Fruit fly (Drosophila melanogaster) whole organism, embryonic: ENCODE results near the gene CG3009.
A peak's percentile ranks its signal among the peaks of the same experiment; 100 is the strongest.

Source experiments
- Abd-B ChIP-seq: fragments of 200-800 bp; sonication (Bioruptor generic); optimal IDR thresholded peaks from 2 replicates; lab custom pipeline; 2018; ENCODE audit warnings: missing biosample characterization, mild to moderate bottlenecking, missing genetic modification characterization, moderate library complexity
- Asciz ChIP-seq: fragments of 200-800 bp; sonication (Bioruptor generic); optimal IDR thresholded peaks from 2 replicates; lab custom pipeline; 2017; ENCODE audit warnings: missing biosample characterization, mild to moderate bottlenecking, missing genetic modification characterization, missing genetic modification reagents
- Bgb ChIP-seq: fragments of 200-800 bp; sonication (Bioruptor generic); IDR thresholded peaks from 2 replicates; pipeline ENCODE4 v1.3.6; 2022; ENCODE audit warnings: missing biosample characterization, missing genetic modification characterization; ENCODE audit not compliant: partially characterized antibody
- C15 ChIP-seq: fragments of 200-800 bp; sonication (Bioruptor generic); IDR thresholded peaks from 3 replicates; pipeline ENCODE4 v1.3.6; 2022; ENCODE audit warnings: missing biosample characterization, missing genetic modification characterization
- CG10321 ChIP-seq: fragments of 200-800 bp; sonication (Bioruptor generic); IDR thresholded peaks from 2 replicates; pipeline ENCODE4 v1.3.6; 2022; ENCODE audit warnings: missing biosample characterization, missing genetic modification characterization
- CG10959 ChIP-seq: fragments of 200-800 bp; sonication (Bioruptor generic); IDR thresholded peaks from 2 replicates; pipeline ENCODE4 v1.3.6; 2022; ENCODE audit warnings: missing biosample characterization, missing genetic modification characterization
- CG11456 ChIP-seq: fragments of 200-800 bp; sonication (Bioruptor generic); IDR thresholded peaks from 3 replicates; pipeline ENCODE4 v1.3.6; 2022; ENCODE audit warnings: missing biosample characterization, missing genetic modification characterization
- CG13424 ChIP-seq: fragments of 200-800 bp; sonication (Bioruptor generic); optimal IDR thresholded peaks from 2 replicates; lab custom pipeline; 2019; ENCODE audit warnings: missing biosample characterization, mild to moderate bottlenecking, missing genetic modification characterization, moderate library complexity
- CG14441 ChIP-seq: fragments of 200-800 bp; sonication (Bioruptor generic); IDR thresholded peaks from 2 replicates; pipeline ENCODE4 v1.3.6; 2022; ENCODE audit warnings: missing biosample characterization, missing genetic modification characterization
- CG14710 ChIP-seq: fragments of 200-800 bp; sonication (Bioruptor generic); optimal IDR thresholded peaks from 3 replicates; lab custom pipeline; 2019; ENCODE audit warnings: missing biosample characterization, mild to moderate bottlenecking, missing genetic modification characterization, moderate library complexity
- CG15073 ChIP-seq: fragments of 200-800 bp; sonication (Bioruptor generic); optimal IDR thresholded peaks from 2 replicates; lab custom pipeline; 2016; ENCODE audit warnings: missing biosample characterization, missing genetic modification characterization
- CG15269 ChIP-seq: fragments of 200-800 bp; sonication (Bioruptor generic); optimal IDR thresholded peaks from 2 replicates; lab custom pipeline; 2018; ENCODE audit warnings: missing biosample characterization, mild to moderate bottlenecking, missing genetic modification characterization, moderate library complexity
- CG1529 ChIP-seq: fragments of 200-800 bp; sonication (Bioruptor generic); optimal IDR thresholded peaks from 3 replicates; lab custom pipeline; 2018; ENCODE audit warnings: missing biosample characterization, missing genetic modification characterization
- CG17829 ChIP-seq: fragments of 200-800 bp; optimal IDR thresholded peaks from 2 replicates; lab custom pipeline; 2019; ENCODE audit warnings: missing biosample characterization, mild to moderate bottlenecking, missing genetic modification characterization, moderate library complexity
- CG30403 ChIP-seq: fragments of 200-800 bp; sonication (Bioruptor generic); optimal IDR thresholded peaks from 3 replicates; lab custom pipeline; 2016; ENCODE audit warnings: missing biosample characterization, missing genetic modification characterization
- CG31441 ChIP-seq: fragments of 200-800 bp; sonication (Bioruptor generic); IDR thresholded peaks from 2 replicates; pipeline ENCODE4 v1.3.6; 2022; ENCODE audit warnings: missing biosample characterization, missing genetic modification characterization
- CG33213 ChIP-seq: fragments of 200-800 bp; sonication (Bioruptor generic); optimal IDR thresholded peaks from 3 replicates; lab custom pipeline; 2016; ENCODE audit warnings: missing biosample characterization, missing genetic modification characterization
- CG3995 ChIP-seq: fragments of 200-800 bp; sonication (Bioruptor generic); optimal IDR thresholded peaks from 3 replicates; lab custom pipeline; 2016; ENCODE audit warnings: missing biosample characterization, missing genetic modification characterization
- CG4360 ChIP-seq: fragments of 200-800 bp; sonication (Bioruptor generic); IDR thresholded peaks from 2 replicates; pipeline ENCODE4 v1.3.6; 2022; ENCODE audit warnings: missing biosample characterization, missing genetic modification characterization
- CG4424 ChIP-seq: fragments of 200-800 bp; sonication (Bioruptor generic); optimal IDR thresholded peaks from 3 replicates; lab custom pipeline; 2016; ENCODE audit warnings: missing biosample characterization, missing genetic modification characterization
- CG4730 ChIP-seq: fragments of 200-800 bp; sonication (Bioruptor generic); IDR thresholded peaks from 2 replicates; pipeline ENCODE4 v1.3.6; 2022; ENCODE audit warnings: missing biosample characterization, missing genetic modification characterization
- CG8765 ChIP-seq: fragments of 200-800 bp; sonication (Bioruptor generic); IDR thresholded peaks from 2 replicates; pipeline ENCODE4 v1.3.6; 2022; ENCODE audit warnings: missing biosample characterization, missing genetic modification characterization
- CG8944 ChIP-seq: fragments of 200-800 bp; sonication (Bioruptor generic); optimal IDR thresholded peaks from 3 replicates; lab custom pipeline; 2016; ENCODE audit warnings: missing biosample characterization, missing genetic modification characterization
- Camta ChIP-seq: fragments of 200-800 bp; sonication (Bioruptor generic); optimal IDR thresholded peaks from 2 replicates; lab custom pipeline; 2016; ENCODE audit warnings: missing biosample characterization, missing genetic modification characterization
- CkIIα-i1 ChIP-seq: fragments of 200-800 bp; sonication (Bioruptor generic); IDR thresholded peaks from 2 replicates; pipeline ENCODE4 v1.3.6; 2022; ENCODE audit warnings: missing biosample characterization, missing genetic modification characterization
- D19A ChIP-seq: fragments of 200-800 bp; optimal IDR thresholded peaks from 3 replicates; lab custom pipeline; 2019; ENCODE audit warnings: missing biosample characterization, mild to moderate bottlenecking, missing genetic modification characterization, moderate library complexity
- Dek ChIP-seq: fragments of 200-800 bp; sonication (Bioruptor generic); optimal IDR thresholded peaks from 3 replicates; lab custom pipeline; 2019; ENCODE audit warnings: missing biosample characterization, mild to moderate bottlenecking, missing genetic modification characterization, moderate library complexity
- Elba2 ChIP-seq: fragments of 200-800 bp; sonication (Bioruptor generic); optimal IDR thresholded peaks from 3 replicates; lab custom pipeline; 2016; ENCODE audit warnings: missing biosample characterization, missing genetic modification characterization
- Max ChIP-seq: fragments of 200-800 bp; sonication (Bioruptor generic); optimal IDR thresholded peaks from 2 replicates; lab custom pipeline; 2016; ENCODE audit warnings: missing biosample characterization, mild to moderate bottlenecking, missing genetic modification characterization
- Meics ChIP-seq: fragments of 200-800 bp; sonication (Bioruptor generic); optimal IDR thresholded peaks from 2 replicates; lab custom pipeline; 2017; ENCODE audit warnings: missing biosample characterization, mild to moderate bottlenecking, missing genetic modification characterization
- Myb ChIP-seq: fragments of 200-800 bp; sonication (Bioruptor generic); optimal IDR thresholded peaks from 2 replicates; lab custom pipeline; 2016; ENCODE audit warnings: missing biosample characterization, missing genetic modification characterization
- Nf-YB ChIP-seq: fragments of 200-800 bp; sonication (Bioruptor generic); optimal IDR thresholded peaks from 3 replicates; lab custom pipeline; 2019; ENCODE audit warnings: missing biosample characterization, mild to moderate bottlenecking, missing genetic modification characterization, moderate library complexity
- bigmax ChIP-seq: fragments of 200-800 bp; sonication (Bioruptor generic); optimal IDR thresholded peaks from 2 replicates; lab custom pipeline; 2018; ENCODE audit warnings: missing biosample characterization, mild to moderate bottlenecking, missing genetic modification characterization
- corto ChIP-seq: fragments of 200-800 bp; sonication (Bioruptor generic); optimal IDR thresholded peaks from 2 replicates; lab custom pipeline; 2016; ENCODE audit warnings: missing biosample characterization, mild to moderate bottlenecking, missing genetic modification characterization, moderate library complexity
- danr ChIP-seq: fragments of 200-800 bp; sonication (Bioruptor generic); IDR thresholded peaks from 2 replicates; pipeline ENCODE4 v1.3.6; 2022; ENCODE audit warnings: missing biosample characterization, missing genetic modification characterization
- dimm ChIP-seq: fragments of 200-800 bp; sonication (Bioruptor generic); IDR thresholded peaks from 2 replicates; pipeline ENCODE4 v1.3.6; 2022; ENCODE audit warnings: missing biosample characterization, missing genetic modification characterization
- ewg ChIP-seq: fragments of 200-800 bp; sonication (Bioruptor generic); optimal IDR thresholded peaks from 3 replicates; lab custom pipeline; 2017; ENCODE audit warnings: mild to moderate bottlenecking, missing biosample characterization, missing genetic modification reagents, missing genetic modification characterization
- fd96Cb ChIP-seq: fragments of 200-800 bp; sonication (Bioruptor generic); optimal IDR thresholded peaks from 2 replicates; lab custom pipeline; 2018; ENCODE audit warnings: missing biosample characterization, mild to moderate bottlenecking, missing genetic modification characterization, moderate library complexity
- gsb ChIP-seq: fragments of 200-800 bp; sonication (Bioruptor generic); IDR thresholded peaks from 2 replicates; pipeline ENCODE4 v1.3.6; 2022; ENCODE audit warnings: missing biosample characterization, missing genetic modification characterization
- ham ChIP-seq: fragments of 200-800 bp; sonication (Bioruptor generic); IDR thresholded peaks from 2 replicates; pipeline ENCODE4 v1.3.6; 2022; ENCODE audit warnings: missing biosample characterization, missing genetic modification characterization
- hth ChIP-seq: fragments of >200 bp; optimal IDR thresholded peaks from 2 replicates; lab custom pipeline; 2017; ENCODE audit warnings: inconsistent platforms
- ind ChIP-seq: fragments of 200-800 bp; sonication (Bioruptor generic); optimal IDR thresholded peaks from 3 replicates; lab custom pipeline; 2016; ENCODE audit warnings: missing biosample characterization, missing genetic modification characterization
- insv ChIP-seq, 2 experiments: fragments of 200-800 bp; sonication (Bioruptor generic); optimal IDR thresholded peaks; 3 replicates each; lab custom pipeline; 2016 to 2018; ENCODE audit warnings: missing biosample characterization in 2 of 2, missing genetic modification characterization in 2 of 2
- nerfin-1 ChIP-seq: fragments of 200-800 bp; sonication (Bioruptor generic); optimal IDR thresholded peaks from 3 replicates; lab custom pipeline; 2019; ENCODE audit warnings: missing biosample characterization, mild to moderate bottlenecking, missing genetic modification characterization, moderate library complexity
- pho ChIP-seq: fragments of 200-800 bp; sonication (Bioruptor generic); optimal IDR thresholded peaks from 2 replicates; lab custom pipeline; 2016; ENCODE audit warnings: missing biosample characterization, missing genetic modification characterization
- psq ChIP-seq: fragments of 200-800 bp; sonication (Bioruptor generic); optimal IDR thresholded peaks from 2 replicates; lab custom pipeline; 2017; ENCODE audit warnings: missing biosample characterization, missing genetic modification characterization
- sc ChIP-seq, 3 experiments: fragments of >200 bp in 2 of 3; fragments of 200-800 bp in 1 of 3; sonication (Bioruptor generic) in 1 of 3; optimal IDR thresholded peaks; 2 replicates in 2 of 3; 3 replicates in 1 of 3; lab custom pipeline; 2017; ENCODE audit warnings: mild to moderate bottlenecking in 1 of 3, missing biosample characterization in 1 of 3, missing genetic modification characterization in 1 of 3, missing genetic modification reagents in 1 of 3
- so ChIP-seq: fragments of 200-800 bp; sonication (Bioruptor generic); IDR thresholded peaks from 3 replicates; pipeline ENCODE4 v1.3.6; 2022; ENCODE audit warnings: missing biosample characterization, missing genetic modification characterization
- tio ChIP-seq: fragments of 200-800 bp; sonication (Bioruptor generic); optimal IDR thresholded peaks from 2 replicates; lab custom pipeline; 2017; ENCODE audit warnings: missing biosample characterization, missing genetic modification characterization, inconsistent platforms
- vvl ChIP-seq: fragments of 200-800 bp; sonication (Bioruptor generic); IDR thresholded peaks from 2 replicates; pipeline ENCODE4 v1.3.6; 2022; ENCODE audit warnings: missing biosample characterization, missing genetic modification characterization

CG3009 gene

dm6 chrX:4666650-4667360 lies at the start of gene CG3009:
TSS of gene CG3009 (minus strand) at chrX:4666700.
- TF ChIP-seq CG4730 (GFP tag; lab: Robert Waterston, UW), result peak; percentile 95
- peak; percentile 98 for TF ChIP-seq CG15269 (tag; lab: Kevin White, UChicago)
- peak; percentile 69 for TF ChIP-seq CG15073 (GFP tag; lab: Kevin White, UChicago)
- no peak for TF ChIP-seq hth (lab: Kevin White, UChicago)
- peak; percentile 89 for TF ChIP-seq CG8765
- peak; percentile 93 for TF ChIP-seq tio (GFP tag; lab: Kevin White, UChicago)
- TF ChIP-seq CG8944 (GFP tag; lab: Kevin White, UChicago), result peak; percentile 98
- peak; percentile 96 for TF ChIP-seq gsb
- peak; percentile 98 for TF ChIP-seq CG11456 (GFP tag; lab: Robert Waterston, UW)
- TF ChIP-seq CG1529 (GFP tag; lab: Kevin White, UChicago), result peak; percentile 94
- TF ChIP-seq ind, result peak; percentile 99
- TF ChIP-seq Meics, result peak; percentile 98
- TF ChIP-seq pho (GFP tag; lab: Kevin White, UChicago), result peak; percentile 98
- peak; percentile 98 for TF ChIP-seq CG14441
- TF ChIP-seq CG10959 (GFP tag; lab: Robert Waterston, UW), result peak; percentile 83
- peak; percentile 94 for TF ChIP-seq ewg (GFP tag; lab: Kevin White, UChicago)
- TF ChIP-seq Asciz (GFP tag; lab: Kevin White, UChicago), result peak; percentile 94
- TF ChIP-seq sc (optimal IDR thresholded peaks at IDR 0.05; lab: Kevin White, UChicago), result no peak
- TF ChIP-seq sc (GFP tag; optimal IDR thresholded peaks at IDR 0.05; lab: Kevin White, UChicago), result peak; percentile 89
- peak; percentile 72 for TF ChIP-seq CG4360 (GFP tag; lab: Robert Waterston, UW)
- TF ChIP-seq vvl (GFP tag; lab: Robert Waterston, UW), result peak; percentile 98
- TF ChIP-seq CG30403 (GFP tag; lab: Kevin White, UChicago), result peak; percentile 98
- peak; percentile 98 for TF ChIP-seq so
- peak; percentile 82 for TF ChIP-seq CG10321 (GFP tag; lab: Robert Waterston, UW)
- peak; percentile 89 for TF ChIP-seq CG14710
- peak; percentile 30 for TF ChIP-seq Elba2 (GFP tag; lab: Kevin White, UChicago)
- TF ChIP-seq CkIIα-i1 (GFP tag; lab: Robert Waterston, UW), result peak; percentile 90
- peak; percentile 96 for TF ChIP-seq CG33213
- peak; percentile 29; the same call in 1 of the 2 replicates for TF ChIP-seq Bgb (GFP tag; lab: Robert Waterston, UW)
- TF ChIP-seq nerfin-1 (tag; lab: Kevin White, UChicago), result peak; percentile 94
- peak; percentile 93 for TF ChIP-seq Max (GFP tag; lab: Kevin White, UChicago)
- peak; percentile 95 for TF ChIP-seq fd96Cb (tag; lab: Kevin White, UChicago)
- TF ChIP-seq Myb, result peak; percentile 92
- TF ChIP-seq Camta (GFP tag; lab: Kevin White, UChicago), result peak; percentile 97
- TF ChIP-seq Nf-YB, result peak; percentile 84
- TF ChIP-seq danr (GFP tag; lab: Robert Waterston, UW), result peak; percentile 95
- peak; percentile 98 for TF ChIP-seq CG13424 (tag; lab: Kevin White, UChicago)
- peak; percentile 97 for TF ChIP-seq CG4424 (GFP tag; lab: Kevin White, UChicago)
- peak; percentile 96 for TF ChIP-seq CG31441 (GFP tag; lab: Robert Waterston, UW)
- TF ChIP-seq corto, result peak; percentile 88
- TF ChIP-seq CG17829, result peak; percentile 96
- TF ChIP-seq psq (GFP tag; lab: Kevin White, UChicago), result peak; percentile 87
- TF ChIP-seq dimm (GFP tag; lab: Robert Waterston, UW), result peak; percentile 89
- TF ChIP-seq insv (GFP tag; optimal IDR thresholded peaks at IDR 0.05; lab: Kevin White, UChicago), result peak in 1 of 2 experiments; percentile 79
- TF ChIP-seq ham, result peak; percentile 96
- peak; percentile 94 for TF ChIP-seq C15 (GFP tag; lab: Robert Waterston, UW)
- TF ChIP-seq CG3995 (GFP tag; lab: Kevin White, UChicago), result peak; percentile 79
- TF ChIP-seq D19A (tag; lab: Kevin White, UChicago), result peak; percentile 92
- peak; percentile 46 for TF ChIP-seq bigmax
- TF ChIP-seq Abd-B (GFP tag; lab: Kevin White, UChicago), result peak; percentile 95
- TF ChIP-seq Dek (tag; lab: Kevin White, UChicago), result peak; percentile 96
